Worm (Caenorhabditis elegans) whole organism, midembryonic: ENCODE measurements around the gene C34D1.4.

Experiments
- T22C8.4 ChIP-seq: fragments of 200-800 bp; sonication (Bioruptor generic); IDR thresholded peaks from 2 replicates; pipeline ENCODE4 v1.3.6; 2022; ENCODE audit warnings: missing genetic modification characterization, missing compliant biosample characterization
- cog-1 ChIP-seq: sonication (generic microtip); optimal IDR thresholded peaks from 2 replicates; lab custom pipeline; 2016; ENCODE audit warnings: missing genetic modification characterization, missing compliant biosample characterization
- flt-1 ChIP-seq: fragments of 200-800 bp; sonication (Bioruptor generic); IDR thresholded peaks from 2 replicates; pipeline ENCODE4 v1.3.6; 2022; ENCODE audit warnings: missing genetic modification characterization, missing compliant biosample characterization
- klf-2 ChIP-seq: fragments of 200-800 bp; sonication (Bioruptor generic); conservative IDR thresholded peaks from 2 replicates; pipeline ENCODE4 v1.3.6; 2022; ENCODE audit warnings: missing genetic modification reagents, missing genetic modification characterization, missing compliant biosample characterization
- med-1 ChIP-seq: sonication (generic microtip); optimal IDR thresholded peaks from 2 replicates; lab custom pipeline; 2017; ENCODE audit warnings: missing genetic modification characterization, mild to moderate bottlenecking, missing compliant biosample characterization, antibody characterized with exemption, missing genetic modification reagents; ENCODE audit not compliant: insufficient read depth
- ref-1 ChIP-seq: fragments of 200-800 bp; sonication (Bioruptor generic); conservative IDR thresholded peaks from 2 replicates; pipeline ENCODE4 v1.3.6; 2022; ENCODE audit warnings: missing genetic modification reagents, missing genetic modification characterization, missing compliant biosample characterization
- tab-1 ChIP-seq: fragments of 200-800 bp; sonication (Bioruptor generic); IDR thresholded peaks from 2 replicates; pipeline ENCODE4 v1.3.6; 2022; ENCODE audit warnings: missing genetic modification characterization, missing compliant biosample characterization
- ztf-23 ChIP-seq: fragments of 200-800 bp; sonication (Bioruptor generic); IDR thresholded peaks from 2 replicates; pipeline ENCODE4 v1.3.6; 2022; ENCODE audit warnings: missing genetic modification reagents, missing genetic modification characterization, missing compliant biosample characterization
- ztf-29 ChIP-seq: fragments of 200-800 bp; sonication (Bioruptor generic); IDR thresholded peaks from 2 replicates; pipeline ENCODE4 v1.3.6; 2022; ENCODE audit warnings: missing genetic modification reagents, missing genetic modification characterization, missing compliant biosample characterization

Gene C34D1.4

DNA sequence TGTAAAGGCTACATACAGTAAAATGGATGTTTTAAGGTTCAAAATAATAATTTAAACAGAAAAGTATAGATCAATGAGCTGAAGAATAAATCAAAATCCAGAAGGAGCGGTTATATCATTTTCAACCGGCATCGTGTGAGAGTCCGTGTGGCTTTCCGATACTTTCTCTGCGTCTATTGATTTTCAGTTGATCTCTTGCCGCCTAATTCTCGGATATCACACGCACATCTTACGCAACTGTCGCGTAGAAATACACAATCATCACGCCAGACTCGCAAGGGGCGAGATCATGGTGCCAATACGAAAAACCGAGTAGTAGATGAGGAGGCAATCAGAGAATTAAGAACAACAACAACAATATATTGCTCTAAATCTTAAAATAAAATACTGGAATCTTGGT, 29.8 kb upstream of the C34D1.4 start:
- no peak for TF ChIP-seq flt-1 (GFP tag; lab: Robert Waterston, UW)
- no peak for TF ChIP-seq ref-1 (GFP tag; lab: Robert Waterston, UW)
- no peak for TF ChIP-seq ztf-23 (GFP tag; lab: Robert Waterston, UW)
- TF ChIP-seq ztf-29 (GFP tag; lab: Robert Waterston, UW), result no peak
- no peak for TF ChIP-seq klf-2 (GFP tag; lab: Robert Waterston, UW)
- no peak for TF ChIP-seq med-1 (GFP tag; lab: Kevin White, UChicago)
- TF ChIP-seq tab-1 (GFP tag; lab: Robert Waterston, UW), result no peak
- no peak for TF ChIP-seq cog-1
- no peak for TF ChIP-seq T22C8.4 (GFP tag; lab: Robert Waterston, UW)

DNA sequence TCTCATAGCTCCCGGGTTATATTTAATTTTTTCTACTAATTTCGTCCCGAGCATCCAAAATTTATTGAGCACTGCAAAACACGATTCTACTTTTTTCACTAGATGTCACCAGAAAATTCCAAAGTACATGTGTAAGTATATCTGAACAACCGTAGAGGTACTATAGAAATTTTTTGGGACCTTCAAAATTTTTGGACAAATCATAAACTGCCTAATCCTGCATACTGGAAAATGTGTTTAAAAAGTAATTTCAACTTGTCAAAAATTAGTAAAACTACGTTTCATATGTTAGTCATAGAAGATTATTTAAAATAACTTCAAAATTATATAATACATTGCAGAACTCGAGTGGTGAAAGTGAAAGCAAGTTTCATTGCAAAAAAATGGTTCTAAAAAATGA, 27.4 kb upstream of the C34D1.4 start:
- TF ChIP-seq tab-1 (GFP tag; lab: Robert Waterston, UW), result no peak
- TF ChIP-seq cog-1, result no peak
- TF ChIP-seq T22C8.4 (GFP tag; lab: Robert Waterston, UW), result no peak
- TF ChIP-seq ref-1 (GFP tag; lab: Robert Waterston, UW), result no peak
- no peak for TF ChIP-seq ztf-29 (GFP tag; lab: Robert Waterston, UW)
- no peak for TF ChIP-seq med-1 (GFP tag; lab: Kevin White, UChicago)
- TF ChIP-seq ztf-23 (GFP tag; lab: Robert Waterston, UW), result no peak
- TF ChIP-seq klf-2 (GFP tag; lab: Robert Waterston, UW), result no peak
- no peak for TF ChIP-seq flt-1 (GFP tag; lab: Robert Waterston, UW)

DNA sequence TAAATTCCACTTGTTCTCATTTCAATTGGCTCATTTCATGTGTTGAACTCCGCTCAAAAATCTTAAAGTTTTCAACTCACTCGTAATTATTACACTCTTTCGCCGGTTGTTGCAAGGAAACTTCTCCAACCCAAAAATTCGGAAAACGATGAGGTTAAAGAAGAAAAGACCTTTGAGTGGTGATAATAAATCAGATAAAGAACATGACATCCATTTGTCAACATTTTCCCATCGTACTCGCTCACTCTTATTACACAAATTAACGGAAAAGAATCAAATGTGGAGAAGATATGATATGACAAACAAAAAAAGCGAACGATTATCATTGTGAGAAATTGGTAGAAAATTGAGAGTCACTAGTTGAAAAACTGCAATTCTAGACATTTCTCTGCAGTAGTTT, 26.2 kb upstream of the C34D1.4 start:
- TF ChIP-seq klf-2 (GFP tag; lab: Robert Waterston, UW), result no peak
- no peak for TF ChIP-seq ref-1 (GFP tag; lab: Robert Waterston, UW)
- no peak for TF ChIP-seq cog-1
- no peak for TF ChIP-seq flt-1 (GFP tag; lab: Robert Waterston, UW)
- TF ChIP-seq ztf-29 (GFP tag; lab: Robert Waterston, UW), result no peak
- no peak for TF ChIP-seq med-1 (GFP tag; lab: Kevin White, UChicago)
- no peak for TF ChIP-seq T22C8.4 (GFP tag; lab: Robert Waterston, UW)
- no peak for TF ChIP-seq tab-1 (GFP tag; lab: Robert Waterston, UW)
- TF ChIP-seq ztf-23 (GFP tag; lab: Robert Waterston, UW), result no peak

DNA sequence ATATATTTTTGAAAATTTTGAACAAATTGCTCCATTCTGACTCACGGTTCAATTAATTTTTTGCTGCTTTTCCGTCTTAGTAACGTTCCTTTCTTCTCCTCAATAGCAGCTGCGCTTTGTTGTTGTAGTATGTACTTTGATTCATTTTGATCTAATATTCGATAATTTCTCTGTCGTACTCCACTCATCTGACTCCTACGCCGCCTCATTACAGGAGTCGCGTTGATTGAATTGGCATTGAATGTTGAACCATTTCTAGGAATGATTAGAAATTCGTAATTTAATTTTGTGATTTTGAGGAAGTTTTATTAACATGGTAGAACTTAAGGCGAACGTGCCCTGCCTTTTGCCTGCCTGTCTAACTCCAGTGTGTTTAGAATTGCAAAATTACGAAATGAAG, 23.8 kb upstream of the C34D1.4 start:
- TF ChIP-seq ztf-23 (GFP tag; lab: Robert Waterston, UW), result no peak

DNA sequence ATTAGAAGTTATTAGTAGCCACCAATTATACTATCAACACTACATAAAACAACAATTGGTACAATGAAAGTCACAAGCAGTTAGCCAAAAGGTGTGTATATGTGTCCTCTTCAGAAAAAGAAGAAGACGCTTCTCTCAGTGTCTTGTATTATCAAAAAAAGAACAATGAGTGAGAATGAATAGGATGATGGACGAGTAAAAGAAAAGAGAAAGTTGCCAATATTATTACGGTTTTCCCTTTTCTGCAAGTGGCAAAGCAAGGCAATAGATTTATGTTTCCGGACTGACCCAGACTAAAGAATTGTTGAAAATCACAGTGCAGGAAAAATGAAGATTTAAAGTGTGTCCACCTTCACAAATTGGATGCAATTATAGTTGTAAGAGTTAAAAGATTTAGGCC, 21.3 kb upstream of the C34D1.4 start:
- TF ChIP-seq cog-1, result no peak
- TF ChIP-seq klf-2 (GFP tag; lab: Robert Waterston, UW), result no peak
- TF ChIP-seq ztf-29 (GFP tag; lab: Robert Waterston, UW), result no peak
- TF ChIP-seq tab-1 (GFP tag; lab: Robert Waterston, UW), result no peak
- no peak for TF ChIP-seq T22C8.4 (GFP tag; lab: Robert Waterston, UW)
- TF ChIP-seq flt-1 (GFP tag; lab: Robert Waterston, UW), result no peak
- no peak for TF ChIP-seq med-1 (GFP tag; lab: Kevin White, UChicago)
- TF ChIP-seq ztf-23 (GFP tag; lab: Robert Waterston, UW), result no peak
- TF ChIP-seq ref-1 (GFP tag; lab: Robert Waterston, UW), result no peak

DNA sequence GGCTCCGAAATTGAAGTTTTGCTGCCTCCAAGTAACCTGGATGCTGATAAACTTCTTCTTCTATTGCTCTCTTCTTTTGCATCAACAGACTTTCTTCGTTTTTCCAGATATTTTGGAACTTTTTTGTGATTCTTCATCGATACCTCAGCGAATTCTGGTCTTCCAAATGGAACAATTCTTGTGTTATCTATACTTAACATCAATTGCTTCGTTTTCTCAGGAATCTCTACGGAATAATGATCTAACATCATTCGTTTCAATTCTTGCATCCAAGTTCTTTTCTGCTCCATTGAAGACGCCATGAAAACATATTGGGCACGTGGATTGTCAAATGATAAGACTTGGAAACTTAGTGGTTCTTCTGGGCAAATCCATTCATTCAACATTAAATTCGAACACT, 16.8 kb upstream of the C34D1.4 start, which contains the start of gene F32F2.4:
TSS of gene F32F2.4 (plus strand) at position 301 of the 400 bp plus-strand sequence.
- TF ChIP-seq tab-1 (GFP tag; lab: Robert Waterston, UW) (no peak), ref-1 (GFP tag; lab: Robert Waterston, UW) (no peak), T22C8.4 (GFP tag; lab: Robert Waterston, UW) (no peak), ztf-29 (GFP tag; lab: Robert Waterston, UW) (no peak), med-1 (GFP tag; lab: Kevin White, UChicago) (no peak), flt-1 (GFP tag; lab: Robert Waterston, UW) (no peak), klf-2 (GFP tag; lab: Robert Waterston, UW) (no peak)

DNA sequence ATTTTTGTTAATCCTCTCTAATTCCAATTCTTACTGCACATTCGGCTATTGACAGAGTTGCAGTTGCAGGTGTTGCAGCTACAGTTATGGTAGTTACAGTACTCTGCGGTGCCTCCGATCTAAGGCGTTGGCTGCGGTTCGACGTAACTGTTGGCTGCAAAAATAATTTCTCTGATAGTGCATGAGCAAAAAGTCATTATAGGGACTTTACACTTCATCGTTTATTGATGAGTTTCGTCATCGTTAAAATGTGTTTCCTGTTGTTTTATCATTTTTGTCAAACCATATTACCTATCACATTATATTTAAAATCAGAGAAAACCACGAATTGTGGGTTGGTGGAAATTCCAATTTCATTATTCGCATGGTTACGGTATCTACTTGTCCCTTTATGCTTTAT, 15.5 kb upstream of the C34D1.4 start:
- TF ChIP-seq flt-1 (GFP tag; lab: Robert Waterston, UW) (no peak), T22C8.4 (GFP tag; lab: Robert Waterston, UW) (no peak), ref-1 (GFP tag; lab: Robert Waterston, UW) (no peak), cog-1 (no peak), ztf-23 (GFP tag; lab: Robert Waterston, UW) (no peak), tab-1 (GFP tag; lab: Robert Waterston, UW) (no peak), ztf-29 (GFP tag; lab: Robert Waterston, UW) (no peak), klf-2 (GFP tag; lab: Robert Waterston, UW) (no peak), med-1 (GFP tag; lab: Kevin White, UChicago) (no peak)

DNA sequence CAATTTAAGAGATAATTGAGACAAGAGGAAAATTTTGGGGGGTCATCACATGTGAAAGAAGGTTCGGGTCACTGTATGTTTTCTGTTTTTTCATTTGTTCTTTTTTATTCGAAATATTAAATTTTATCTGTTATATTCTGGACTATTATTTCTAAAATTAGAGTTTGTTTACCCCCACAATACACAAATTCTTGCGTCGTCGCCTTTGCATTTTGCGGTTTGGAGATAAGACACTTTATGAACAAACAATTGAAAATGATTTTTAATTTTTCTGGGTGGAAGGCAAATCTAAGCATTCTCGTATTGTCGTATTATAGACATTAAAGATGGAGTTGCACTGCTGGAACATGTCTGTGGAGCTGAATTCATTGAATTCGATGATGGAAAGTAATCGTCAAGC, 14.2 kb upstream of the C34D1.4 start:
- no peak for TF ChIP-seq med-1 (GFP tag; lab: Kevin White, UChicago)
- no peak for TF ChIP-seq tab-1 (GFP tag; lab: Robert Waterston, UW)
- TF ChIP-seq ref-1 (GFP tag; lab: Robert Waterston, UW), result no peak
- no peak for TF ChIP-seq flt-1 (GFP tag; lab: Robert Waterston, UW)
- TF ChIP-seq ztf-23 (GFP tag; lab: Robert Waterston, UW), result no peak
- no peak for TF ChIP-seq klf-2 (GFP tag; lab: Robert Waterston, UW)
- no peak for TF ChIP-seq T22C8.4 (GFP tag; lab: Robert Waterston, UW)
- no peak for TF ChIP-seq ztf-29 (GFP tag; lab: Robert Waterston, UW)
- TF ChIP-seq cog-1, result no peak

DNA sequence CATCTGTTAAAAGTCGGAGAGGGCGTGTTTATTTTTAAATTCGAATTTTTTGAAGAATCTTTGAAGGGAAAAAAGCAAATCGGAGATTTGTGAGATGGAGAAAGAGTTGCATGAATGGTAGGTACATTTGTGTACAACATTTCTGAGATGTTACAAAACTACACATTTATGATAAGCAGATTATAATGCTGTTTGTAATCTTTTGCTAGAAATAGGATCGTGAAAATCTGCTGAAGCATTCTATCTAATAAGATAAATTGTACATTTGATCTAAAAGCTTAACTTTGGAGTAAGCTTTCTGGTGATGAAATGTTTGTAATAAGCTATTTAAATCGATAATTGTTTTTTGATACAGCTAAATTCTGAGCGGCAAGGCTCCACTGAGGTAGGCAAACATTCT, 13.2 kb upstream of the C34D1.4 start:
- no peak for TF ChIP-seq klf-2 (GFP tag; lab: Robert Waterston, UW)
- no peak for TF ChIP-seq tab-1 (GFP tag; lab: Robert Waterston, UW)
- TF ChIP-seq med-1 (GFP tag; lab: Kevin White, UChicago), result no peak
- TF ChIP-seq ztf-29 (GFP tag; lab: Robert Waterston, UW), result no peak
- no peak for TF ChIP-seq flt-1 (GFP tag; lab: Robert Waterston, UW)
- no peak for TF ChIP-seq ztf-23 (GFP tag; lab: Robert Waterston, UW)
- no peak for TF ChIP-seq ref-1 (GFP tag; lab: Robert Waterston, UW)
- no peak for TF ChIP-seq T22C8.4 (GFP tag; lab: Robert Waterston, UW)
- TF ChIP-seq cog-1, result no peak
